Worm (Caenorhabditis elegans) whole organism, L3 larva: Measurements from ENCODE around the gene Y116F11B.9.
A peak's percentile ranks its signal among the peaks of the same experiment; 100 is the strongest.

Source experiments
- R02D3.7 ChIP-seq: fragments of 150-350 bp; optimal IDR thresholded peaks from 2 replicates; lab custom pipeline; 2014; ENCODE audit warnings: missing biosample characterization, missing genetic modification characterization
- aly-2 ChIP-seq: fragments of 150-350 bp; optimal IDR thresholded peaks from 2 replicates; lab custom pipeline; 2014; ENCODE audit warnings: missing biosample characterization, missing genetic modification characterization
- ama-1 ChIP-seq: fragments of 150-350 bp; optimal IDR thresholded peaks from 2 replicates; lab custom pipeline; 2018
- ceh-16 ChIP-seq: sonication (generic microtip); optimal IDR thresholded peaks from 2 replicates; lab custom pipeline; 2017; ENCODE audit warnings: missing biosample characterization, missing genetic modification characterization
- ceh-28 ChIP-seq: fragments of 150-350 bp; optimal IDR thresholded peaks from 2 replicates; lab custom pipeline; 2014; ENCODE audit warnings: missing biosample characterization, missing genetic modification reagents, missing genetic modification characterization
- daf-12 ChIP-seq: fragments of 150-350 bp; optimal IDR thresholded peaks from 2 replicates; lab custom pipeline; 2014; ENCODE audit warnings: missing biosample characterization, missing genetic modification reagents, missing genetic modification characterization
- egl-27 ChIP-seq: sonication (generic microtip); optimal IDR thresholded peaks from 4 replicates; lab custom pipeline; 2017; ENCODE audit warnings: missing biosample characterization, missing genetic modification reagents, missing genetic modification characterization
- egl-5 ChIP-seq: fragments of 150-350 bp; optimal IDR thresholded peaks from 2 replicates; lab custom pipeline; 2017; ENCODE audit warnings: missing biosample characterization, missing genetic modification reagents, missing genetic modification characterization, inconsistent platforms
- elt-1 ChIP-seq: fragments of 150-350 bp; optimal IDR thresholded peaks from 2 replicates; lab custom pipeline; 2014; ENCODE audit warnings: missing biosample characterization, missing genetic modification characterization
- elt-3 ChIP-seq, 3 experiments: fragments of 150-350 bp in 1 of 3; sonication (generic microtip) in 2 of 3; optimal IDR thresholded peaks; 2 replicates in 2 of 3; 4 replicates in 1 of 3; lab custom pipeline; 2014 to 2017; ENCODE audit warnings: missing biosample characterization in 3 of 3, missing genetic modification characterization in 3 of 3
- eor-1 ChIP-seq, 2 experiments: fragments of 150-350 bp; optimal IDR thresholded peaks; 2 replicates each; lab custom pipeline; 2014 to 2018; ENCODE audit warnings: missing biosample characterization in 2 of 2, missing genetic modification characterization in 2 of 2
- fkh-2 ChIP-seq: fragments of 150-350 bp; optimal IDR thresholded peaks from 2 replicates; lab custom pipeline; 2014; ENCODE audit warnings: missing biosample characterization, missing genetic modification reagents, missing genetic modification characterization
- hmg-11 ChIP-seq: sonication (generic microtip); optimal IDR thresholded peaks from 2 replicates; lab custom pipeline; 2016; ENCODE audit warnings: missing genetic modification characterization, missing compliant biosample characterization
- lin-39 ChIP-seq: fragments of 150-350 bp; optimal IDR thresholded peaks from 2 replicates; lab custom pipeline; 2018; ENCODE audit warnings: missing biosample characterization, missing genetic modification reagents, missing genetic modification characterization
- lsy-12 ChIP-seq: sonication (generic microtip); optimal IDR thresholded peaks from 2 replicates; lab custom pipeline; 2016; ENCODE audit warnings: mild to moderate bottlenecking, missing genetic modification characterization, missing compliant biosample characterization
- nfya-1 ChIP-seq: sonication (generic microtip); optimal IDR thresholded peaks from 2 replicates; lab custom pipeline; 2017; ENCODE audit warnings: missing genetic modification characterization, mild to moderate bottlenecking, missing compliant biosample characterization, antibody characterized with exemption, moderate library complexity; ENCODE audit not compliant: insufficient read depth
- nhr-12 ChIP-seq: fragments of 150-350 bp; optimal IDR thresholded peaks from 2 replicates; lab custom pipeline; 2014; ENCODE audit warnings: missing biosample characterization, missing genetic modification characterization
- nhr-237 ChIP-seq: fragments of 150-350 bp; optimal IDR thresholded peaks from 2 replicates; lab custom pipeline; 2014; ENCODE audit warnings: missing biosample characterization, missing genetic modification characterization
- nhr-25 ChIP-seq: sonication (generic microtip); optimal IDR thresholded peaks from 2 replicates; lab custom pipeline; 2017; ENCODE audit warnings: missing biosample characterization, missing genetic modification characterization
- nhr-28 ChIP-seq: fragments of 150-350 bp; optimal IDR thresholded peaks from 2 replicates; lab custom pipeline; 2014; ENCODE audit warnings: missing biosample characterization, missing genetic modification characterization
- nhr-67 ChIP-seq: fragments of 150-350 bp; optimal IDR thresholded peaks from 2 replicates; lab custom pipeline; 2014; ENCODE audit warnings: missing biosample characterization, missing genetic modification characterization
- nhr-77 ChIP-seq: fragments of 150-350 bp; optimal IDR thresholded peaks from 2 replicates; lab custom pipeline; 2014; ENCODE audit warnings: missing biosample characterization, missing genetic modification characterization
- pha-4 ChIP-seq: fragments of 150-350 bp; optimal IDR thresholded peaks from 2 replicates; lab custom pipeline; 2014; ENCODE audit warnings: missing biosample characterization, missing genetic modification reagents, missing genetic modification characterization
- pqm-1 ChIP-seq: fragments of 150-350 bp; optimal IDR thresholded peaks from 2 replicates; lab custom pipeline; 2017; ENCODE audit warnings: missing biosample characterization, missing genetic modification characterization, inconsistent platforms
- snpc-4 ChIP-seq: fragments of 150-350 bp; optimal IDR thresholded peaks from 2 replicates; lab custom pipeline; 2014; ENCODE audit warnings: missing biosample characterization, missing genetic modification characterization
- tbx-2 ChIP-seq: sonication (generic microtip); optimal IDR thresholded peaks from 2 replicates; lab custom pipeline; 2016; ENCODE audit warnings: mild to moderate bottlenecking, missing genetic modification characterization, missing compliant biosample characterization
- unc-39 ChIP-seq: sonication (generic microtip); optimal IDR thresholded peaks from 4 replicates; lab custom pipeline; 2017; ENCODE audit warnings: missing biosample characterization, missing genetic modification characterization
- zag-1 ChIP-seq: fragments of 150-350 bp; optimal IDR thresholded peaks from 2 replicates; lab custom pipeline; 2014; ENCODE audit warnings: missing biosample characterization, missing genetic modification characterization
- ztf-4 ChIP-seq: fragments of 150-350 bp; optimal IDR thresholded peaks from 2 replicates; lab custom pipeline; 2014; ENCODE audit warnings: missing biosample characterization, missing genetic modification characterization

The Y116F11B.9 gene

ce11 chrV:19867883-19868282 lies at the start of gene Y116F11B.9:
Gene Y116F11B.9 (minus strand): TSS chrV:19867983.
- no peak for TF ChIP-seq eor-1 (tag; optimal IDR thresholded peaks at IDR 0.05; lab: Kevin White, UChicago)
- no peak for TF ChIP-seq nhr-28
- no peak for TF ChIP-seq lin-39 (tag; lab: Kevin White, UChicago)
- TF ChIP-seq egl-5 (tag; lab: Kevin White, UChicago), result no peak
- TF ChIP-seq ama-1 (lab: Kevin White, UChicago), result no peak
- TF ChIP-seq fkh-2, result no peak
- TF ChIP-seq ceh-16 (tag; lab: Kevin White, UChicago), result no peak

DNA sequence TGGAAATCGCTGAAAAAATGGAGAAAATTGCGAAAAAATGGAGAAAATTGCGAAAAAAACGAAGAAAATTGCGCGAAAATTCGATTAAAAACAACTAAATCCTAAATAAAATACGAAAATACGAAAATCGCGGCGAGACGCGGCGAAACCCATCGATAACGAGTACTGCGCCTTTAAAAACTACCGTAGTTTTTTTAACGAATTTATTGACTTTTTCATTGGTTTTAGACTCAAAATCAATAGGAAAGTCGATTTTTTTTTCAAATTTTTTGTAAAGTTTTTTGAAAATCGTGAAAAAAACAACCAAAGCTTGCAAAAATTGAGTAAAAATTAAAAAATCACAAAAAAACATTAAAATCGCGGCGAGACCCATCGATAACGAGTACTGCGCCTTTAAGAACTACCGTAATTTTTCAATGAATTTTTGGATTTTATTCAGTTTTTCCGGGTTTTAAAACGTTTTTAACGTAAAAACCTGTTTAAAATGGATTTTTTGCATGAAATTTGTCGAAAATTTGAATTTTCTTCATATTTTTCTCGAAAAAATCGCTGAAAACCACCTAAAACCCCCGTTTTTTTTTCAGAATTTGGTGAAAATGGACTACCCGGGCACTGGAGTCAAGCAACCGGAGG lies 48.3 kb upstream of the Y116F11B.9 start, which contains the start of the genes chk-2 and Y60A3A.19:
Gene chk-2, minus strand, starts transcription at position 51 of the 633 bp plus-strand sequence.
Gene Y60A3A.19, plus strand, starts transcription at position 583 of the 633 bp plus-strand sequence.
- no peak for TF ChIP-seq lin-39 (tag; lab: Kevin White, UChicago)
- no peak for TF ChIP-seq nfya-1 (tag; lab: Kevin White, UChicago)
- no peak for TF ChIP-seq aly-2 (tag; lab: Kevin White, UChicago)
- TF ChIP-seq nhr-25 (tag; lab: Kevin White, UChicago), result no peak
- no peak for TF ChIP-seq daf-12 (tag; lab: Kevin White, UChicago)
- no peak for TF ChIP-seq snpc-4 (tag; lab: Kevin White, UChicago)
- TF ChIP-seq tbx-2 (tag; lab: Kevin White, UChicago), result no peak
- no peak for TF ChIP-seq nhr-77
- no peak for TF ChIP-seq ztf-4 (tag; lab: Kevin White, UChicago)
- no peak for TF ChIP-seq nhr-237 (tag; lab: Kevin White, UChicago)
- no peak for TF ChIP-seq fkh-2
- no peak for TF ChIP-seq ama-1 (lab: Kevin White, UChicago)
- no peak for TF ChIP-seq elt-3 (tag; optimal IDR thresholded peaks at IDR 0.05; lab: Kevin White, UChicago)
- no peak for TF ChIP-seq pha-4
- TF ChIP-seq pqm-1 (tag; lab: Kevin White, UChicago), result no peak
- no peak for TF ChIP-seq lsy-12 (tag; lab: Kevin White, UChicago)
- no peak for TF ChIP-seq nhr-67 (tag; lab: Kevin White, UChicago)
- TF ChIP-seq ceh-16 (tag; lab: Kevin White, UChicago), result no peak
- no peak for TF ChIP-seq elt-1 (tag; lab: Kevin White, UChicago)
- TF ChIP-seq, all 47 proteins: peak for 0

DNA sequence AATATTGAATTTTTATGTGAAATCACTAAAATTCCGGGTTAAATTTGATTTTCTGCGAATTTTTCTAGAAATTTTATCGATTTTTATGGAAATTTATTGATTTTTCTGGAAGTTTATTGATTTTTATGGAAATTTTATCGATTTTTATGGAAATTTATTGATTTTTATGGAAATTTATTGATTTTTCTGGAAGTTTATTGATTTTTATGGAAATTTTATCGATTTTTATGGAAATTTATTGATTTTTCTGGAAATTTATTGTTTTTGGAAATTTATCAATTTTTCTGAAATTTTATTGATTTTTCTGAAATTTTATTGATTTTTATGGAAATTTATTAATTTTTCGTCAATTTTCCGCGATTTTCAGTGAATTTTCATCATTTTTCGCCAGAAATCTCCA lies 41.7 kb upstream of the Y116F11B.9 start:
- TF ChIP-seq ceh-28 (tag; lab: Kevin White, UChicago), result peak; percentile 70

- TF ChIP-seq tbx-2 (tag; lab: Kevin White, UChicago), result no peak
- no peak for TF ChIP-seq nhr-12
- TF ChIP-seq elt-3 (tag; optimal IDR thresholded peaks at IDR 0.05; lab: Kevin White, UChicago), result no peak
- TF ChIP-seq hmg-11 (tag; lab: Kevin White, UChicago), result peak; percentile 43
- no peak for TF ChIP-seq lsy-12 (tag; lab: Kevin White, UChicago)
- TF ChIP-seq snpc-4 (tag; lab: Kevin White, UChicago), result no peak
- TF ChIP-seq pha-4, result peak; percentile 20
- TF ChIP-seq nfya-1 (tag; lab: Kevin White, UChicago), result peak; percentile 22
Observed at ce11 chrV:19908854-19909253, 41.1 kb upstream of the Y116F11B.9 start.

DNA sequence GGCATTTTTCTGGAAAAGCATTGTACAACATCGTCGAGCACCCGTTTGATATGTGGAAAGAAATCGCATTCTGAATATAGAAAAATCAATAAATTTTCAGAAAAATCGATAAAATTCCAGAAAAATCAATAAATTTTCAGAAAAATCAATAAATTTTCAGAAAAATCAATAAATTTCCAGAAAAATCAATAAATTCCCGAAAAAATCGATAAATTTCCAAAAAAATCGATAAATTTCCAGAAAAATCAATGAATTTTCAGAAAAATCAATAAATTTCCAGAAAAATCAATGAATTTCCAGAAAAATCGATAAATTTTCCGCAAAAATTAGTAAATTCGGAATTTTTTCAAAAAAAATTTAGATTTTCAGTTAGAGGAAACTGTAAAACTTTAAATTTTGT lies 39.6 kb upstream of the Y116F11B.9 start, which contains the start of gene fars-2:
Gene fars-2, minus strand, starts transcription at position 70 of the 400 bp plus-strand sequence.
- TF ChIP-seq ceh-28 (tag; lab: Kevin White, UChicago), result peak; percentile 91
- no peak for TF ChIP-seq R02D3.7

DNA sequence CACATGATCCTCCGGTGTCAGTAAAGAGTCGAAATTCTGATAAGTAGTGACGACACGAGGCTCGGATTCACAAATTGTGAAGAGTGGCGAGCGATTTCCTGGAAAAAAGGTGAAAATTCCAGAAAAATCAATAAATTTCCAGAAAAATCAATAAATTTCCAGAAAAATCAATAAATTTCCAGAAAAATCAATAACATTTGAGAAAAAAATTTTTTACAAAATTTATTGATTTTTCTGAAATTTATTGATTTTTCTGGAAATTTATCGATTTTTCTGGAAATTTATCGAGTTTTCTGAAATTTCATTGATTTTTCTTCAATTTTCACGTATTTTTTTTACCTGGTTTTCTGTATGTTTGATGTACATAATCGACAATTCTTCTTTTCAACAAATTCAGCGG lies 38.2 kb upstream of the Y116F11B.9 start:
- no peak for TF ChIP-seq zag-1 (tag; lab: Kevin White, UChicago)
- peak; percentile 82 for TF ChIP-seq ceh-28 (tag; lab: Kevin White, UChicago)

- peak; percentile 92 for TF ChIP-seq ceh-28 (tag; lab: Kevin White, UChicago)
- TF ChIP-seq nhr-77, result no peak
- TF ChIP-seq egl-27 (tag; lab: Kevin White, UChicago), result no peak
- no peak for TF ChIP-seq ceh-16 (tag; lab: Kevin White, UChicago)
- no peak for TF ChIP-seq unc-39 (tag; lab: Kevin White, UChicago)
- no peak for TF ChIP-seq nhr-25 (tag; lab: Kevin White, UChicago)
- TF ChIP-seq pqm-1 (tag; lab: Kevin White, UChicago), result no peak
- TF ChIP-seq, all 47 proteins: peak for 1
Observed at ce11 chrV:19904790-19905189, 37.0 kb upstream of the Y116F11B.9 start.
